Fruit fly (Drosophila melanogaster) whole organism, embryonic: Measurements from ENCODE around the gene JIL-1.
A peak's percentile ranks its signal among the peaks of the same experiment; 100 is the strongest.

Experiments
- Blimp-1 ChIP-seq: fragments of 200-800 bp; sonication (Bioruptor generic); optimal IDR thresholded peaks from 3 replicates; lab custom pipeline; 2018; ENCODE audit warnings: missing biosample characterization, missing genetic modification characterization, mild to moderate bottlenecking, moderate library complexity, missing genetic modification reagents
- CG12769 ChIP-seq: fragments of 200-800 bp; sonication (Bioruptor generic); optimal IDR thresholded peaks from 2 replicates; lab custom pipeline; 2019; ENCODE audit warnings: missing biosample characterization, mild to moderate bottlenecking, missing genetic modification characterization, moderate library complexity
- CG14014 ChIP-seq: fragments of 200-800 bp; sonication (Bioruptor generic); IDR thresholded peaks from 2 replicates; pipeline ENCODE4 v1.3.6; 2022; ENCODE audit warnings: missing biosample characterization, missing genetic modification characterization
- CG1529 ChIP-seq: fragments of 200-800 bp; sonication (Bioruptor generic); optimal IDR thresholded peaks from 3 replicates; lab custom pipeline; 2018; ENCODE audit warnings: missing biosample characterization, missing genetic modification characterization
- CG17829 ChIP-seq: fragments of 200-800 bp; optimal IDR thresholded peaks from 2 replicates; lab custom pipeline; 2019; ENCODE audit warnings: missing biosample characterization, mild to moderate bottlenecking, missing genetic modification characterization, moderate library complexity
- CG2120 ChIP-seq: fragments of 200-800 bp; sonication (Bioruptor generic); optimal IDR thresholded peaks from 3 replicates; lab custom pipeline; 2016; ENCODE audit warnings: missing biosample characterization, missing genetic modification characterization
- CG2678 ChIP-seq: fragments of 200-800 bp; sonication (Bioruptor generic); optimal IDR thresholded peaks from 3 replicates; lab custom pipeline; 2019; ENCODE audit warnings: missing biosample characterization, mild to moderate bottlenecking, missing genetic modification characterization, moderate library complexity
- CG2712 ChIP-seq: fragments of 200-800 bp; optimal IDR thresholded peaks from 3 replicates; lab custom pipeline; 2019; ENCODE audit warnings: missing biosample characterization, mild to moderate bottlenecking, missing genetic modification characterization, moderate library complexity
- CG3065 ChIP-seq: fragments of 200-800 bp; sonication (Bioruptor generic); optimal IDR thresholded peaks from 2 replicates; lab custom pipeline; 2016; ENCODE audit warnings: missing biosample characterization, missing genetic modification characterization
- CG4360 ChIP-seq: fragments of 200-800 bp; sonication (Bioruptor generic); IDR thresholded peaks from 2 replicates; pipeline ENCODE4 v1.3.6; 2022; ENCODE audit warnings: missing biosample characterization, missing genetic modification characterization
- CG5953 ChIP-seq: fragments of 200-800 bp; sonication (Bioruptor generic); IDR thresholded peaks from 2 replicates; pipeline ENCODE4 v1.3.6; 2022; ENCODE audit warnings: missing biosample characterization, missing genetic modification characterization
- CG6254 ChIP-seq: fragments of 200-800 bp; sonication (Bioruptor generic); optimal IDR thresholded peaks from 3 replicates; lab custom pipeline; 2017; ENCODE audit warnings: mild to moderate bottlenecking, missing biosample characterization, missing genetic modification reagents, missing genetic modification characterization
- CG6683 ChIP-seq: fragments of 200-800 bp; sonication (Bioruptor generic); optimal IDR thresholded peaks from 2 replicates; lab custom pipeline; 2017; ENCODE audit warnings: missing biosample characterization, mild to moderate bottlenecking, missing genetic modification characterization, missing genetic modification reagents
- CG7372 ChIP-seq: fragments of 200-800 bp; sonication (Bioruptor generic); IDR thresholded peaks from 2 replicates; pipeline ENCODE4 v1.3.6; 2022; ENCODE audit warnings: missing biosample characterization, missing genetic modification characterization
- CG7786 ChIP-seq: fragments of 200-800 bp; sonication (Bioruptor generic); optimal IDR thresholded peaks from 2 replicates; lab custom pipeline; 2016; ENCODE audit warnings: missing biosample characterization, missing genetic modification characterization
- CG9609 ChIP-seq: fragments of 200-800 bp; sonication (Bioruptor generic); optimal IDR thresholded peaks from 3 replicates; lab custom pipeline; 2016; ENCODE audit warnings: missing biosample characterization, missing genetic modification characterization
- CTCF ChIP-seq: fragments of 200-800 bp; sonication (Bioruptor generic); optimal IDR thresholded peaks from 2 replicates; lab custom pipeline; 2017; ENCODE audit warnings: missing biosample characterization, mild to moderate bottlenecking, missing genetic modification characterization, moderate library complexity
- Ets97D ChIP-seq: fragments of 200-800 bp; sonication (Bioruptor generic); optimal IDR thresholded peaks from 3 replicates; lab custom pipeline; 2016; ENCODE audit warnings: missing biosample characterization, missing genetic modification characterization
- H15 ChIP-seq: fragments of 200-800 bp; sonication (Bioruptor generic); IDR thresholded peaks from 3 replicates; pipeline ENCODE4 v1.3.6; 2022; ENCODE audit warnings: missing biosample characterization, missing genetic modification characterization
- HLH3B ChIP-seq: fragments of 200-800 bp; sonication (Bioruptor generic); IDR thresholded peaks from 2 replicates; pipeline ENCODE4 v1.3.6; 2022; ENCODE audit warnings: missing biosample characterization, missing genetic modification characterization
- Hand ChIP-seq: fragments of 200-800 bp; sonication (Bioruptor generic); optimal IDR thresholded peaks from 2 replicates; lab custom pipeline; 2017; ENCODE audit warnings: mild to moderate bottlenecking, missing biosample characterization, missing genetic modification reagents, missing genetic modification characterization
- Hmx ChIP-seq: fragments of 200-800 bp; sonication (Bioruptor generic); optimal IDR thresholded peaks from 2 replicates; lab custom pipeline; 2016; ENCODE audit warnings: missing biosample characterization, missing genetic modification characterization
- Jarid2 ChIP-seq: fragments of 200-800 bp; sonication (Bioruptor generic); optimal IDR thresholded peaks from 3 replicates; lab custom pipeline; 2017; ENCODE audit warnings: mild to moderate bottlenecking, missing biosample characterization, missing genetic modification reagents, missing genetic modification characterization
- MTF-1 ChIP-seq: fragments of 200-800 bp; sonication (Bioruptor generic); optimal IDR thresholded peaks from 2 replicates; lab custom pipeline; 2018; ENCODE audit warnings: missing biosample characterization, mild to moderate bottlenecking, missing genetic modification characterization, borderline replicate concordance
- Meics ChIP-seq: fragments of 200-800 bp; sonication (Bioruptor generic); optimal IDR thresholded peaks from 2 replicates; lab custom pipeline; 2017; ENCODE audit warnings: missing biosample characterization, mild to moderate bottlenecking, missing genetic modification characterization
- Nf-YB ChIP-seq: fragments of 200-800 bp; sonication (Bioruptor generic); optimal IDR thresholded peaks from 3 replicates; lab custom pipeline; 2019; ENCODE audit warnings: missing biosample characterization, mild to moderate bottlenecking, missing genetic modification characterization, moderate library complexity
- Oli ChIP-seq: fragments of 200-800 bp; sonication (Bioruptor generic); optimal IDR thresholded peaks from 2 replicates; lab custom pipeline; 2018; ENCODE audit warnings: missing biosample characterization, mild to moderate bottlenecking, missing genetic modification characterization, moderate library complexity
- Pdp1 ChIP-seq, 2 experiments: fragments of 200-800 bp; sonication (Bioruptor generic); optimal IDR thresholded peaks; 3 replicates each; lab custom pipeline; 2016; ENCODE audit warnings: missing biosample characterization in 2 of 2, missing genetic modification characterization in 2 of 2, mild to moderate bottlenecking in 1 of 2, moderate library complexity in 1 of 2
- Ptx1 ChIP-seq: fragments of 200-800 bp; sonication (Bioruptor generic); IDR thresholded peaks from 2 replicates; pipeline ENCODE4 v1.3.6; 2022; ENCODE audit warnings: missing biosample characterization, missing genetic modification characterization
- ato ChIP-seq: fragments of 200-800 bp; sonication (Bioruptor generic); IDR thresholded peaks from 2 replicates; pipeline ENCODE4 v1.3.6; 2022; ENCODE audit warnings: missing biosample characterization, missing genetic modification characterization; ENCODE audit not compliant: partially characterized antibody
- bbx ChIP-seq: fragments of 200-800 bp; sonication (Bioruptor generic); IDR thresholded peaks from 2 replicates; pipeline ENCODE4 v1.3.6; 2022; ENCODE audit warnings: missing biosample characterization, missing genetic modification characterization; ENCODE audit not compliant: partially characterized antibody
- crol ChIP-seq: fragments of 200-800 bp; sonication (Bioruptor generic); IDR thresholded peaks from 2 replicates; pipeline ENCODE4 v1.3.6; 2022; ENCODE audit warnings: missing biosample characterization, missing genetic modification characterization
- da ChIP-seq: fragments of 200-800 bp; sonication (Bioruptor generic); optimal IDR thresholded peaks from 2 replicates; lab custom pipeline; 2016; ENCODE audit warnings: missing biosample characterization, missing genetic modification characterization
- dimm ChIP-seq: fragments of 200-800 bp; sonication (Bioruptor generic); IDR thresholded peaks from 2 replicates; pipeline ENCODE4 v1.3.6; 2022; ENCODE audit warnings: missing biosample characterization, missing genetic modification characterization
- dmrt11E ChIP-seq: fragments of 200-800 bp; sonication (Bioruptor generic); optimal IDR thresholded peaks from 3 replicates; lab custom pipeline; 2018; ENCODE audit warnings: missing biosample characterization, mild to moderate bottlenecking, missing genetic modification characterization, moderate library complexity
- dysf ChIP-seq: fragments of 200-800 bp; sonication (Bioruptor generic); IDR thresholded peaks from 3 replicates; pipeline ENCODE4 v1.3.6; 2022; ENCODE audit warnings: missing biosample characterization, missing genetic modification characterization
- ems ChIP-seq: fragments of 200-800 bp; sonication (Bioruptor generic); optimal IDR thresholded peaks from 3 replicates; lab custom pipeline; 2016; ENCODE audit warnings: missing biosample characterization, missing genetic modification characterization
- ewg ChIP-seq: fragments of 200-800 bp; sonication (Bioruptor generic); optimal IDR thresholded peaks from 3 replicates; lab custom pipeline; 2017; ENCODE audit warnings: mild to moderate bottlenecking, missing biosample characterization, missing genetic modification reagents, missing genetic modification characterization
- fd3F ChIP-seq: fragments of 200-800 bp; sonication (Bioruptor generic); optimal IDR thresholded peaks from 2 replicates; lab custom pipeline; 2018; ENCODE audit warnings: missing biosample characterization, mild to moderate bottlenecking, missing genetic modification characterization, moderate library complexity
- gcm ChIP-seq: fragments of 200-800 bp; sonication (Bioruptor generic); optimal IDR thresholded peaks from 2 replicates; lab custom pipeline; 2019; ENCODE audit warnings: missing biosample characterization, mild to moderate bottlenecking, missing genetic modification characterization, moderate library complexity
- gro ChIP-seq: fragments of 200-800 bp; sonication (Bioruptor generic); optimal IDR thresholded peaks from 2 replicates; lab custom pipeline; 2016; ENCODE audit warnings: missing biosample characterization, missing genetic modification characterization
- jigr1 ChIP-seq: fragments of 200-800 bp; sonication (Bioruptor generic); IDR thresholded peaks from 3 replicates; pipeline ENCODE4 v1.3.6; 2022; ENCODE audit warnings: missing biosample characterization, missing genetic modification characterization
- kni ChIP-seq: fragments of 200-800 bp; sonication (Bioruptor generic); optimal IDR thresholded peaks from 3 replicates; lab custom pipeline; 2017; ENCODE audit warnings: mild to moderate bottlenecking, missing biosample characterization, missing genetic modification reagents, missing genetic modification characterization
- mam ChIP-seq: fragments of 200-800 bp; sonication (Bioruptor generic); optimal IDR thresholded peaks from 3 replicates; lab custom pipeline; 2016; ENCODE audit warnings: missing biosample characterization, missing genetic modification characterization
- nerfin-2 ChIP-seq: fragments of 200-800 bp; sonication (Bioruptor generic); IDR thresholded peaks from 2 replicates; pipeline ENCODE4 v1.3.6; 2022; ENCODE audit warnings: missing biosample characterization, missing genetic modification characterization; ENCODE audit not compliant: partially characterized antibody
- psq ChIP-seq: fragments of 200-800 bp; sonication (Bioruptor generic); optimal IDR thresholded peaks from 2 replicates; lab custom pipeline; 2017; ENCODE audit warnings: missing biosample characterization, missing genetic modification characterization
- schlank ChIP-seq: fragments of 200-800 bp; sonication (Bioruptor generic); optimal IDR thresholded peaks from 2 replicates; lab custom pipeline; 2018; ENCODE audit warnings: missing biosample characterization, mild to moderate bottlenecking, missing genetic modification characterization
- sima ChIP-seq: fragments of 200-800 bp; sonication (Bioruptor generic); optimal IDR thresholded peaks from 2 replicates; lab custom pipeline; 2016; ENCODE audit warnings: missing biosample characterization, missing genetic modification characterization
- ttk ChIP-seq: fragments of 200-800 bp; sonication (Bioruptor generic); IDR thresholded peaks from 2 replicates; pipeline ENCODE4 v2.1.2; 2022; ENCODE audit warnings: missing biosample characterization, missing genetic modification characterization

The JIL-1 gene

DNA sequence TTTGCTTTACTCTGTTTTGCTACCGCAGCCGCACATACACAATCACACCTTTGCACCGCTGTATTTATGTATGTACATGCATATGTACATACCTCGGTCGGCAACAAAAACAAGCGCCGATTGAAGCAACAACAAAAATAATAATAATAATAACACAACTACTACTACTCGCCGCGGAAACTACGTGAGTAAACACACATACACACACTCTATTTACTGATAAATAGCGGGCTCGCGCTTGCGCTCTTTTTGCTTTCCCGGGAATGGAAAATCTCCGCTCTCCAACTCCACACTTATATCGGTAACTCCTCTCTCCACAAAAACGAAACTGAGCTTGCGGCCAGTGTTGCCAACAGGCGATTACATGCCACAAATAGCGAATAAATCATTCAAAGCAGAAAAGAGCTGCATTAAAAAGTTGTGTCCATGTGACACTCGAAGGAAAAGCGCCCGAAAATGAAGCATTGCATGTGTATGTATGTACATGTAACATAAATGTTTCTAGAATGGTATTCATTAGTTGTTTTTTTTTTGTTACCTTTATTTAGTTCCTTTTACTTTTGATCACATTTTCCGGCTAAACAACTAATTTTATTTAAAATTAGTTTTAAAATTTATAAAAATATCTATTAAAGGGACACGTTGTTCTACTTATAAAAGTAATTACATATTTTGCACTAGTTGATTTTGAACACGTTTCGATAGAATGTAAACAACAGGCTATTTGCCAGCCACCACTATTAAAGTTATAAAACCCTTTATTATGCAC, 25.8 kb upstream of the JIL-1 start (continued):
- TF ChIP-seq Pdp1 (GFP tag; optimal IDR thresholded peaks at IDR 0.05; lab: Kevin White, UChicago) (peak; percentile 55 to 75), CG2120 (peak; percentile 56), CG17829 (peak; percentile 50), jigr1 (GFP tag; lab: Robert Waterston, UW) (no peak), crol (GFP tag; lab: Robert Waterston, UW) (0 out of 2 replicates have a peak, but pooled peaks have one; percentile 11), CG5953 (GFP tag; lab: Robert Waterston, UW) (peak; percentile 49), gcm (GFP tag; lab: Kevin White, UChicago) (peak; percentile 66), CG4360 (peak; percentile 96), ttk (GFP tag; lab: Robert Waterston, UW) (no peak), kni (peak; percentile 99), fd3F (peak; percentile 61), CG2678 (tag; lab: Kevin White, UChicago) (peak; percentile 84), CG6254 (GFP tag; lab: Kevin White, UChicago) (peak; percentile 61), gro (GFP tag; lab: Kevin White, UChicago) (peak; percentile 72), psq (peak; percentile 67), Jarid2 (GFP tag; lab: Kevin White, UChicago) (no peak), mam (GFP tag; lab: Kevin White, UChicago) (peak; percentile 7), CTCF (peak; percentile 6), bbx (GFP tag; lab: Robert Waterston, UW) (peak; percentile 26; the same call in 1 of the 2 replicates), HLH3B (GFP tag; lab: Robert Waterston, UW) (peak; percentile 33; the same call in 1 of the 2 replicates), Meics (GFP tag; lab: Kevin White, UChicago) (peak; percentile 74), CG12769 (peak; percentile 91), Hmx (GFP tag; lab: Kevin White, UChicago) (no peak), Hand (GFP tag; lab: Kevin White, UChicago) (peak; percentile 58), dysf (GFP tag; lab: Robert Waterston, UW) (peak; percentile 27; the same call in 1 of the 3 replicates), dmrt11E (peak; percentile 44), Ets97D (GFP tag; lab: Kevin White, UChicago) (peak; percentile 8), CG9609 (GFP tag; lab: Kevin White, UChicago) (peak; percentile 16), da (GFP tag; lab: Kevin White, UChicago) (peak; percentile 6), Ptx1 (GFP tag; lab: Robert Waterston, UW) (no peak), sima (no peak), CG7786 (GFP tag; lab: Kevin White, UChicago) (peak; percentile 59), CG2712 (tag; lab: Kevin White, UChicago) (peak; percentile 35), CG1529 (GFP tag; lab: Kevin White, UChicago) (peak; percentile 72), nerfin-2 (GFP tag; lab: Robert Waterston, UW) (no peak), Nf-YB (GFP tag; lab: Kevin White, UChicago) (peak; percentile 67), CG6683 (GFP tag; lab: Kevin White, UChicago) (peak; percentile 77), dimm (no peak), ems (GFP tag; lab: Kevin White, UChicago) (peak; percentile 15), ewg (peak; percentile 90), CG14014 (GFP tag; lab: Robert Waterston, UW) (peak; percentile 74; the same call in 1 of the 2 replicates), H15 (GFP tag; lab: Robert Waterston, UW) (0 out of 3 replicates have a peak, but pooled peaks have one; percentile 26), CG7372 (GFP tag; lab: Robert Waterston, UW) (no peak), MTF-1 (GFP tag; lab: Kevin White, UChicago) (peak; percentile 86), Oli (tag; lab: Kevin White, UChicago) (no peak), CG3065 (GFP tag; lab: Kevin White, UChicago) (peak; percentile 34), schlank (tag; lab: Kevin White, UChicago) (peak; percentile 85), Blimp-1 (GFP tag; lab: Kevin White, UChicago) (peak; percentile 55), ato (GFP tag; lab: Robert Waterston, UW) (no peak)
